Worm (Caenorhabditis elegans) whole organism, L1 larva: ENCODE measurements around the gene srd-36.

Experiments
- C16A3.4 ChIP-seq: fragments of 150-350 bp; optimal IDR thresholded peaks from 2 replicates; lab custom pipeline; 2014; ENCODE audit warnings: missing biosample characterization, missing genetic modification characterization
- F16B12.6 ChIP-seq: fragments of 150-350 bp; optimal IDR thresholded peaks from 2 replicates; lab custom pipeline; 2014; ENCODE audit warnings: missing biosample characterization, missing genetic modification characterization
- alr-1 ChIP-seq: fragments of 200-800 bp; sonication (Bioruptor generic); optimal IDR thresholded peaks from 2 replicates; lab custom pipeline; 2018; ENCODE audit warnings: borderline replicate concordance, mild to moderate bottlenecking, missing genetic modification characterization, missing compliant biosample characterization
- aly-2 ChIP-seq: fragments of 150-350 bp; optimal IDR thresholded peaks from 2 replicates; lab custom pipeline; 2014; ENCODE audit warnings: missing biosample characterization, missing genetic modification characterization
- ama-1 ChIP-seq: fragments of 150-350 bp; optimal IDR thresholded peaks from 2 replicates; lab custom pipeline; 2014
- blmp-1 ChIP-seq: fragments of 150-350 bp; optimal IDR thresholded peaks from 2 replicates; lab custom pipeline; 2014; ENCODE audit warnings: missing biosample characterization, missing genetic modification characterization
- ceh-8 ChIP-seq: fragments of 200-800 bp; sonication (Bioruptor generic); optimal IDR thresholded peaks from 2 replicates; lab custom pipeline; 2018; ENCODE audit warnings: mild to moderate bottlenecking, missing genetic modification characterization, moderate library complexity, missing compliant biosample characterization
- ceh-82 ChIP-seq, 3 experiments: fragments of 150-350 bp in 1 of 3; sonication (generic microtip) in 2 of 3; optimal IDR thresholded peaks; 2 replicates each; lab custom pipeline; 2014 to 2017; ENCODE audit warnings: missing biosample characterization in 3 of 3, missing genetic modification characterization in 3 of 3
- ceh-88 ChIP-seq: fragments of 200-800 bp; sonication (Bioruptor generic); IDR thresholded peaks from 2 replicates; pipeline ENCODE4 v1.3.6; 2022; ENCODE audit warnings: missing genetic modification characterization, missing compliant biosample characterization
- dpl-1 ChIP-seq, 3 experiments: fragments of 150-350 bp in 2 of 3; sonication (generic microtip) in 1 of 3; optimal IDR thresholded peaks; 2 replicates each; lab custom pipeline; 2014 to 2017; ENCODE audit warnings: missing biosample characterization in 3 of 3, missing genetic modification characterization in 3 of 3, missing genetic modification reagents in 3 of 3
- dsc-1 ChIP-seq: sonication (generic microtip); optimal IDR thresholded peaks from 2 replicates; lab custom pipeline; 2016; ENCODE audit warnings: mild to moderate bottlenecking, missing genetic modification characterization, missing compliant biosample characterization
- egl-27 ChIP-seq, 2 experiments: fragments of 150-350 bp in 1 of 2; sonication (generic microtip); optimal IDR thresholded peaks; 3 replicates each; lab custom pipeline; 2017 to 2018; ENCODE audit warnings: missing biosample characterization in 2 of 2, missing genetic modification characterization in 2 of 2, missing genetic modification reagents in 2 of 2
- elt-2 ChIP-seq: sonication (generic microtip); optimal IDR thresholded peaks from 2 replicates; lab custom pipeline; 2016; ENCODE audit warnings: missing genetic modification characterization, mild to moderate bottlenecking, inconsistent platforms, missing compliant biosample characterization, missing genetic modification reagents
- ets-5 ChIP-seq: fragments of 200-800 bp; sonication (Bioruptor generic); IDR thresholded peaks from 2 replicates; pipeline ENCODE4 v1.3.6; 2022; ENCODE audit warnings: missing genetic modification characterization, missing compliant biosample characterization
- fkh-10 ChIP-seq: sonication (generic microtip); optimal IDR thresholded peaks from 2 replicates; lab custom pipeline; 2017; ENCODE audit warnings: missing biosample characterization, missing genetic modification reagents, missing genetic modification characterization
- fos-1 ChIP-seq: fragments of 150-350 bp; optimal IDR thresholded peaks from 2 replicates; lab custom pipeline; 2014; ENCODE audit warnings: missing biosample characterization, missing genetic modification characterization
- irx-1 ChIP-seq: sonication (generic microtip); optimal IDR thresholded peaks from 2 replicates; lab custom pipeline; 2016; ENCODE audit warnings: missing genetic modification characterization, missing compliant biosample characterization
- lin-15B ChIP-seq: fragments of 150-350 bp; sonication (generic microtip); optimal IDR thresholded peaks from 3 replicates; lab custom pipeline; 2014; ENCODE audit warnings: missing biosample characterization, missing genetic modification characterization
- lin-35 ChIP-seq, 2 experiments: fragments of 150-350 bp; optimal IDR thresholded peaks; 2 replicates each; lab custom pipeline; 2014; ENCODE audit warnings: missing biosample characterization in 2 of 2, missing genetic modification characterization in 2 of 2, missing genetic modification reagents in 2 of 2
- lin-39 ChIP-seq: fragments of 150-350 bp; optimal IDR thresholded peaks from 2 replicates; lab custom pipeline; 2014; ENCODE audit warnings: missing biosample characterization, missing genetic modification reagents, missing genetic modification characterization
- lir-3 ChIP-seq: sonication (generic microtip); optimal IDR thresholded peaks from 2 replicates; lab custom pipeline; 2016; ENCODE audit warnings: mild to moderate bottlenecking, missing genetic modification characterization, moderate library complexity, missing compliant biosample characterization; ENCODE audit not compliant: poor library complexity
- lsy-2 ChIP-seq, 2 experiments: fragments of 150-350 bp; optimal IDR thresholded peaks; 2 replicates each; lab custom pipeline; 2014; ENCODE audit warnings: missing biosample characterization in 2 of 2, missing genetic modification characterization in 2 of 2
- mdl-1 ChIP-seq, 2 experiments: fragments of 150-350 bp; optimal IDR thresholded peaks; 2 replicates each; lab custom pipeline; 2014 to 2017; ENCODE audit warnings: missing biosample characterization in 2 of 2, missing genetic modification characterization in 2 of 2, inconsistent platforms in 1 of 2
- mef-2 ChIP-seq: fragments of 150-350 bp; optimal IDR thresholded peaks from 2 replicates; lab custom pipeline; 2014; ENCODE audit warnings: missing biosample characterization, missing genetic modification characterization
- mep-1 ChIP-seq: fragments of 150-350 bp; optimal IDR thresholded peaks from 2 replicates; lab custom pipeline; 2014; ENCODE audit warnings: missing biosample characterization, missing genetic modification characterization
- nhr-12 ChIP-seq: sonication (generic microtip); optimal IDR thresholded peaks from 2 replicates; lab custom pipeline; 2017; ENCODE audit warnings: missing biosample characterization, missing genetic modification characterization
- nhr-19 ChIP-seq: fragments of 200-800 bp; sonication (Bioruptor generic); conservative IDR thresholded peaks from 2 replicates; pipeline ENCODE4 v1.3.6; 2022; ENCODE audit warnings: missing genetic modification characterization, missing compliant biosample characterization
- nhr-20 ChIP-seq: sonication (generic microtip); optimal IDR thresholded peaks from 2 replicates; lab custom pipeline; 2016; ENCODE audit warnings: mild to moderate bottlenecking, missing genetic modification characterization, missing compliant biosample characterization
- nhr-237 ChIP-seq: fragments of 150-350 bp; optimal IDR thresholded peaks from 2 replicates; lab custom pipeline; 2014; ENCODE audit warnings: missing biosample characterization, missing genetic modification characterization
- nhr-28 ChIP-seq: fragments of 150-350 bp; optimal IDR thresholded peaks from 2 replicates; lab custom pipeline; 2014; ENCODE audit warnings: missing biosample characterization, missing genetic modification characterization
- nhr-47 ChIP-seq: sonication (generic microtip); optimal IDR thresholded peaks from 2 replicates; lab custom pipeline; 2016; ENCODE audit warnings: mild to moderate bottlenecking, missing genetic modification characterization, moderate library complexity, missing compliant biosample characterization
- nhr-77 ChIP-seq: fragments of 150-350 bp; optimal IDR thresholded peaks from 2 replicates; lab custom pipeline; 2014; ENCODE audit warnings: missing biosample characterization, missing genetic modification characterization
- nhr-90 ChIP-seq: sonication (generic microtip); optimal IDR thresholded peaks from 2 replicates; lab custom pipeline; 2016; ENCODE audit warnings: mild to moderate bottlenecking, missing genetic modification characterization, missing compliant biosample characterization; ENCODE audit not compliant: poor library complexity
- pag-3 ChIP-seq: sonication (generic microtip); optimal IDR thresholded peaks from 2 replicates; lab custom pipeline; 2017; ENCODE audit warnings: missing genetic modification characterization, mild to moderate bottlenecking, missing compliant biosample characterization, antibody characterized with exemption, borderline replicate concordance; ENCODE audit not compliant: insufficient read depth
- pax-3 ChIP-seq: fragments of 200-800 bp; sonication (Bioruptor generic); optimal IDR thresholded peaks from 2 replicates; lab custom pipeline; 2018; ENCODE audit warnings: mild to moderate bottlenecking, missing genetic modification characterization, moderate library complexity, missing compliant biosample characterization
- pqm-1 ChIP-seq: sonication (generic microtip); optimal IDR thresholded peaks from 3 replicates; lab custom pipeline; 2017; ENCODE audit warnings: missing biosample characterization, missing genetic modification characterization
- rnt-1 ChIP-seq: sonication (generic microtip); optimal IDR thresholded peaks from 2 replicates; lab custom pipeline; 2016; ENCODE audit warnings: mild to moderate bottlenecking, missing genetic modification characterization, moderate library complexity, missing compliant biosample characterization
- skn-1 ChIP-seq: fragments of 150-350 bp; optimal IDR thresholded peaks from 2 replicates; lab custom pipeline; 2014; ENCODE audit warnings: missing biosample characterization, missing genetic modification characterization
- snpc-4 ChIP-seq: fragments of 150-350 bp; optimal IDR thresholded peaks from 2 replicates; lab custom pipeline; 2014; ENCODE audit warnings: missing biosample characterization, missing genetic modification characterization
- snu-23 ChIP-seq: sonication (generic microtip); optimal IDR thresholded peaks from 2 replicates; lab custom pipeline; 2016; ENCODE audit warnings: missing genetic modification characterization, missing compliant biosample characterization
- sox-4 ChIP-seq: sonication (generic microtip); optimal IDR thresholded peaks from 2 replicates; lab custom pipeline; 2016; ENCODE audit warnings: missing genetic modification characterization, missing compliant biosample characterization
- sptf-1 ChIP-seq: fragments of 150-350 bp; optimal IDR thresholded peaks from 2 replicates; lab custom pipeline; 2014; ENCODE audit warnings: missing biosample characterization, missing genetic modification characterization
- unc-86 ChIP-seq: sonication (generic microtip); optimal IDR thresholded peaks from 2 replicates; lab custom pipeline; 2016; ENCODE audit warnings: missing genetic modification characterization, missing compliant biosample characterization
- unc-98 ChIP-seq: fragments of 200-800 bp; sonication (Bioruptor generic); IDR thresholded peaks from 2 replicates; pipeline ENCODE4 v1.3.6; 2022; ENCODE audit warnings: missing genetic modification characterization, missing compliant biosample characterization
- zag-1 ChIP-seq: fragments of 150-350 bp; optimal IDR thresholded peaks from 2 replicates; lab custom pipeline; 2014; ENCODE audit warnings: missing biosample characterization, missing genetic modification characterization
- ztf-11 ChIP-seq, 2 experiments: sonication (generic microtip); optimal IDR thresholded peaks; 2 replicates each; lab custom pipeline; 2016 to 2017; ENCODE audit warnings: missing genetic modification characterization in 2 of 2, missing biosample characterization in 1 of 2, missing compliant biosample characterization in 1 of 2
- ztf-4 ChIP-seq: fragments of 150-350 bp; optimal IDR thresholded peaks from 2 replicates; lab custom pipeline; 2014; ENCODE audit warnings: missing biosample characterization, missing genetic modification characterization

The srd-36 gene

DNA sequence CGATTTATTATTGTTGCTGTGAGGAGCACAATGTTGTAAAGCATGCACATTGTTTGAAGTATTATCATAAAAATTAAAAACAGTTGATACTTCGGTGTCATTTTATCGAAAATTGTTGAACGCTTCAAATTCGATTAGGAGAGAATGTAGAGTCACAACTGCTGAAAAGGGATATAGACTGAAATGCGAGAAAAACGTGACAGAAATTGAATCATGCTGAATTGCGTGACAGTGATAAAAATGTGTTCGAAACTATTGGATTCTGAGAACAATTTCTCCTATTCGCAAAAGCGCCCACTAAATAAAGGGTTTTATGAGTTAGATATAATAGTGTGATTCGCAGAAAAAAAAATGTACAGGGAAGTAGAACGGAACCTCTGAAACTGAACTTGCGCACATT lies 14.2 kb upstream of the srd-36 start, which contains the start of gene srxa-8:
Gene srxa-8, minus strand, starts transcription at position 101 of the 400 bp plus-strand sequence.
- TF ChIP-seq pax-3 (tag; lab: Kevin White, UChicago): no peak
- no peak for TF ChIP-seq nhr-237
- no peak for TF ChIP-seq egl-27 (tag; optimal IDR thresholded peaks at IDR 0.05; lab: Kevin White, UChicago)
- TF ChIP-seq pqm-1 (tag; lab: Kevin White, UChicago): no peak
- TF ChIP-seq ceh-88 (GFP tag; lab: Robert Waterston, UW): no peak
- no peak for TF ChIP-seq rnt-1 (tag; lab: Kevin White, UChicago)
- no peak for TF ChIP-seq snu-23
- no peak for TF ChIP-seq nhr-12
- no peak for TF ChIP-seq zag-1 (tag; lab: Kevin White, UChicago)
- TF ChIP-seq nhr-77 (tag; lab: Kevin White, UChicago): no peak
- TF ChIP-seq, all 84 proteins: peak for 0

DNA sequence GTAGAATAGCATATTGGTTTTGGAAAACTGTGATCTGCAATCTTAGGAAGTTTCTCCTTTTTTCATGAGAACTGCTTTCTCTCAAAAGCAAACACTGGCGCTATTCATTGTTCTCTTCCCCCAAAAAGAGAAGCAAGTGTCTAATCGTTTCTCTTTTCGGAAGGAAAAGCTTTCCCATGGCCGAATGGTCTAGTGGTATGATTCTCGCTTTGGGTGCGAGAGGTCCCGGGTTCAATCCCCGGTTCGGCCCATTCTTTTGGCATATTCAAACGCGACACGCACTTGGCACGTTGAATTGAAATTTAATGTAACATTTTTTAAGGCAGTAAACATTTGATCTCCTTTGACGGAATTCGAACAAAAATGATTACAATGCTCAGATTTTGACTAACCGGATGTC lies 13.3 kb upstream of the srd-36 start:
- TF ChIP-seq mdl-1 (tag; optimal IDR thresholded peaks at IDR 0.05; lab: Kevin White, UChicago) (no peak), nhr-77 (tag; lab: Kevin White, UChicago) (no peak), sptf-1 (tag; lab: Kevin White, UChicago) (no peak), ets-5 (GFP tag; lab: Robert Waterston, UW) (no peak), lin-39 (no peak), ama-1 (lab: Kevin White, UChicago) (no peak), rnt-1 (tag; lab: Kevin White, UChicago) (no peak), F16B12.6 (tag; lab: Kevin White, UChicago) (no peak), skn-1 (no peak), ceh-8 (GFP tag; lab: Kevin White, UChicago) (no peak), mef-2 (no peak), snpc-4 (tag; lab: Kevin White, UChicago) (no peak), pax-3 (tag; lab: Kevin White, UChicago) (no peak), pag-3 (tag; lab: Kevin White, UChicago) (no peak), mep-1 (tag; lab: Kevin White, UChicago) (no peak), blmp-1 (tag; lab: Kevin White, UChicago) (no peak), irx-1 (tag; lab: Kevin White, UChicago) (no peak)

DNA sequence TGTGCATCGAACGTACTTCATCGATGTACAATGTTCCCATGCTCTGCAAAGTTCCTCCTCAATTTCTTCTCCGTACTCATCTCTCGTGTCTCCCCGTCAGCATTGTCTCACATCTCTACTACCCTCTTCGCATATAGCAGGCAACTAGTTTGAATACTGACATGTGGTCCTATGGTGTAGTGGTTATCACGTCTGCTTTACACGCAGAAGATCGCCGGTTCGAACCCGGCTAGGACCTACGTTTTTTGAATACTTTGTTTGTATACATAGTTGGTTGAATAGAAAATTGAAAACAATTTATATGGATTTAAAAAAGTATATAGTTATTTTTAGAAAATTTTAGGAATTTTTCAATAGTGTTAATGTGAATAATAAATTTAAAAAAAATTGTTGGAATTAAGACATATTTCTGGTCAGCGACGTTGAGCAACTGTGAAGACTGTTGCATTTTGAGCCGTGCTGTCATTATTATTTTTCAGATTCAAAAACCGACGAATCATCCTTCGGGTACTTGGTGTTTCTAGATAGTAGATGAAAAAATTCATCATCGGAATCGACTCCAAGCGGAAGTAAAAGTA lies 12.4 kb upstream of the srd-36 start:
- TF ChIP-seq lsy-2 (tag; optimal IDR thresholded peaks at IDR 0.05; lab: Kevin White, UChicago) (peak; percentile 65 to 79), ets-5 (GFP tag; lab: Robert Waterston, UW) (no peak), nhr-90 (peak; percentile 83), nhr-28 (tag; lab: Kevin White, UChicago) (no peak), ceh-82 (tag; optimal IDR thresholded peaks at IDR 0.05; lab: Kevin White, UChicago) (peak; percentile 11 to 73 (median 65)), aly-2 (tag; lab: Kevin White, UChicago) (peak; percentile 50), lir-3 (peak; percentile 86), unc-86 (tag; lab: Kevin White, UChicago) (peak; percentile 58), C16A3.4 (tag; lab: Kevin White, UChicago) (peak; percentile 93), elt-2 (tag; lab: Kevin White, UChicago) (peak; percentile 31), unc-98 (GFP tag; lab: Robert Waterston, UW) (no peak), ztf-11 (tag; optimal IDR thresholded peaks at IDR 0.05; lab: Kevin White, UChicago) (peak in 1 of 2 experiments; percentile 63), nhr-237 (peak; percentile 4), lin-35 (GFP tag; optimal IDR thresholded peaks at IDR 0.05; lab: Kevin White, UChicago) (peak; percentile 43 to 74), nhr-77 (tag; lab: Kevin White, UChicago) (peak; percentile 53), lin-15B (tag; lab: Kevin White, UChicago) (peak; percentile 17), sox-4 (tag; lab: Kevin White, UChicago) (peak; percentile 60), dpl-1 (GFP tag; optimal IDR thresholded peaks at IDR 0.05; lab: Kevin White, UChicago) (peak in 2 of 3 experiments; percentile 40 to 43), fkh-10 (GFP tag; lab: Kevin White, UChicago) (peak; percentile 51), ama-1 (lab: Kevin White, UChicago) (no peak), dsc-1 (tag; lab: Kevin White, UChicago) (peak; percentile 84), nhr-20 (tag; lab: Kevin White, UChicago) (peak; percentile 81), snu-23 (peak; percentile 92), ztf-4 (tag; lab: Kevin White, UChicago) (peak; percentile 60), alr-1 (no peak), skn-1 (peak; percentile 78), nhr-19 (peak; percentile 83), sptf-1 (tag; lab: Kevin White, UChicago) (no peak), fos-1 (tag; lab: Kevin White, UChicago) (peak; percentile 71), nhr-47 (peak; percentile 87), lin-39 (peak; percentile 24)
